Worm (Caenorhabditis elegans) whole organism, L1 larva: ENCODE results near the gene C34C12.9.

Experiments
- C16A3.4 ChIP-seq: fragments of 150-350 bp; optimal IDR thresholded peaks from 2 replicates; lab custom pipeline; 2014; ENCODE audit warnings: missing biosample characterization, missing genetic modification characterization
- C34B4.2 ChIP-seq: sonication (generic microtip); optimal IDR thresholded peaks from 2 replicates; lab custom pipeline; 2017; ENCODE audit warnings: mild to moderate bottlenecking, missing genetic modification characterization, missing compliant biosample characterization
- F16B12.6 ChIP-seq: fragments of 150-350 bp; optimal IDR thresholded peaks from 2 replicates; lab custom pipeline; 2014; ENCODE audit warnings: missing biosample characterization, missing genetic modification characterization
- aha-1 ChIP-seq: fragments of 150-350 bp; optimal IDR thresholded peaks from 2 replicates; lab custom pipeline; 2014; ENCODE audit warnings: missing biosample characterization, missing genetic modification characterization
- ama-1 ChIP-seq: fragments of 150-350 bp; optimal IDR thresholded peaks from 2 replicates; lab custom pipeline; 2014
- blmp-1 ChIP-seq: fragments of 150-350 bp; optimal IDR thresholded peaks from 2 replicates; lab custom pipeline; 2014; ENCODE audit warnings: missing biosample characterization, missing genetic modification characterization
- ceh-63 ChIP-seq: fragments of 200-800 bp; sonication (Bioruptor generic); optimal IDR thresholded peaks from 2 replicates; lab custom pipeline; 2018; ENCODE audit warnings: mild to moderate bottlenecking, missing genetic modification characterization, missing compliant biosample characterization
- ceh-8 ChIP-seq: fragments of 200-800 bp; sonication (Bioruptor generic); optimal IDR thresholded peaks from 2 replicates; lab custom pipeline; 2018; ENCODE audit warnings: mild to moderate bottlenecking, missing genetic modification characterization, moderate library complexity, missing compliant biosample characterization
- ceh-82 ChIP-seq, 3 experiments: fragments of 150-350 bp in 1 of 3; sonication (generic microtip) in 2 of 3; optimal IDR thresholded peaks; 2 replicates each; lab custom pipeline; 2014 to 2017; ENCODE audit warnings: missing biosample characterization in 3 of 3, missing genetic modification characterization in 3 of 3
- efl-1 ChIP-seq, 4 experiments: fragments of 150-350 bp; optimal IDR thresholded peaks in 3 of 4; peaks in 1 of 4; 1 replicate in 1 of 4; 2 replicates in 3 of 4; lab custom pipeline; 2014; ENCODE audit warnings: missing biosample characterization in 2 of 4, missing genetic modification characterization in 2 of 4, missing genetic modification reagents in 2 of 4
- egl-13 ChIP-seq: sonication (generic microtip); optimal IDR thresholded peaks from 2 replicates; lab custom pipeline; 2016; ENCODE audit warnings: missing genotype, missing genetic modification reagents, missing genetic modification characterization, missing compliant biosample characterization
- egl-27 ChIP-seq, 2 experiments: fragments of 150-350 bp in 1 of 2; sonication (generic microtip); optimal IDR thresholded peaks; 3 replicates each; lab custom pipeline; 2017 to 2018; ENCODE audit warnings: missing biosample characterization in 2 of 2, missing genetic modification characterization in 2 of 2, missing genetic modification reagents in 2 of 2
- elt-2 ChIP-seq: sonication (generic microtip); optimal IDR thresholded peaks from 2 replicates; lab custom pipeline; 2016; ENCODE audit warnings: missing genetic modification characterization, mild to moderate bottlenecking, inconsistent platforms, missing compliant biosample characterization, missing genetic modification reagents
- ets-5 ChIP-seq: fragments of 200-800 bp; sonication (Bioruptor generic); IDR thresholded peaks from 2 replicates; pipeline ENCODE4 v1.3.6; 2022; ENCODE audit warnings: missing genetic modification characterization, missing compliant biosample characterization
- hlh-17 ChIP-seq: fragments of 200-800 bp; sonication (Bioruptor generic); optimal IDR thresholded peaks from 2 replicates; lab custom pipeline; 2018; ENCODE audit warnings: missing genetic modification characterization, mild to moderate bottlenecking, missing compliant biosample characterization, moderate library complexity, borderline replicate concordance
- hlh-4 ChIP-seq: sonication (generic microtip); optimal IDR thresholded peaks from 2 replicates; lab custom pipeline; 2016; ENCODE audit warnings: mild to moderate bottlenecking, missing genetic modification characterization, missing compliant biosample characterization
- irx-1 ChIP-seq: sonication (generic microtip); optimal IDR thresholded peaks from 2 replicates; lab custom pipeline; 2016; ENCODE audit warnings: missing genetic modification characterization, missing compliant biosample characterization
- lin-13 ChIP-seq: fragments of 150-350 bp; optimal IDR thresholded peaks from 2 replicates; lab custom pipeline; 2014; ENCODE audit warnings: missing biosample characterization, missing genetic modification reagents, missing genetic modification characterization
- lin-14 ChIP-seq: fragments of 200-800 bp; sonication (Bioruptor generic); optimal IDR thresholded peaks from 2 replicates; lab custom pipeline; 2018; ENCODE audit warnings: mild to moderate bottlenecking, missing genetic modification characterization, moderate library complexity, missing compliant biosample characterization
- lin-35 ChIP-seq, 2 experiments: fragments of 150-350 bp; optimal IDR thresholded peaks; 2 replicates each; lab custom pipeline; 2014; ENCODE audit warnings: missing biosample characterization in 2 of 2, missing genetic modification characterization in 2 of 2, missing genetic modification reagents in 2 of 2
- lir-3 ChIP-seq: sonication (generic microtip); optimal IDR thresholded peaks from 2 replicates; lab custom pipeline; 2016; ENCODE audit warnings: mild to moderate bottlenecking, missing genetic modification characterization, moderate library complexity, missing compliant biosample characterization; ENCODE audit not compliant: poor library complexity
- mab-9 ChIP-seq: fragments of 200-800 bp; sonication (Bioruptor generic); IDR thresholded peaks from 2 replicates; pipeline ENCODE4 v1.3.6; 2022; ENCODE audit warnings: missing genetic modification reagents, missing genetic modification characterization, missing compliant biosample characterization
- mef-2 ChIP-seq: fragments of 150-350 bp; optimal IDR thresholded peaks from 2 replicates; lab custom pipeline; 2014; ENCODE audit warnings: missing biosample characterization, missing genetic modification characterization
- nhr-11 ChIP-seq: fragments of 150-350 bp; optimal IDR thresholded peaks from 2 replicates; lab custom pipeline; 2014; ENCODE audit warnings: missing biosample characterization, missing genetic modification characterization
- nhr-12 ChIP-seq: sonication (generic microtip); optimal IDR thresholded peaks from 2 replicates; lab custom pipeline; 2017; ENCODE audit warnings: missing biosample characterization, missing genetic modification characterization
- nhr-19 ChIP-seq: fragments of 200-800 bp; sonication (Bioruptor generic); conservative IDR thresholded peaks from 2 replicates; pipeline ENCODE4 v1.3.6; 2022; ENCODE audit warnings: missing genetic modification characterization, missing compliant biosample characterization
- nhr-28 ChIP-seq: fragments of 150-350 bp; optimal IDR thresholded peaks from 2 replicates; lab custom pipeline; 2014; ENCODE audit warnings: missing biosample characterization, missing genetic modification characterization
- nhr-47 ChIP-seq: sonication (generic microtip); optimal IDR thresholded peaks from 2 replicates; lab custom pipeline; 2016; ENCODE audit warnings: mild to moderate bottlenecking, missing genetic modification characterization, moderate library complexity, missing compliant biosample characterization
- nhr-71 ChIP-seq: sonication (generic microtip); optimal IDR thresholded peaks from 2 replicates; lab custom pipeline; 2016; ENCODE audit warnings: mild to moderate bottlenecking, missing genetic modification characterization, moderate library complexity, missing compliant biosample characterization
- nhr-77 ChIP-seq: fragments of 150-350 bp; optimal IDR thresholded peaks from 2 replicates; lab custom pipeline; 2014; ENCODE audit warnings: missing biosample characterization, missing genetic modification characterization
- nhr-84 ChIP-seq: sonication (generic microtip); optimal IDR thresholded peaks from 2 replicates; lab custom pipeline; 2017; ENCODE audit warnings: missing biosample characterization, missing genetic modification characterization
- nhr-85 ChIP-seq: sonication (generic microtip); peaks from one replicate; lab custom pipeline; 2016; ENCODE audit warnings: missing genetic modification characterization, inconsistent platforms, missing compliant biosample characterization
- nhr-90 ChIP-seq: sonication (generic microtip); optimal IDR thresholded peaks from 2 replicates; lab custom pipeline; 2016; ENCODE audit warnings: mild to moderate bottlenecking, missing genetic modification characterization, missing compliant biosample characterization; ENCODE audit not compliant: poor library complexity
- pax-3 ChIP-seq: fragments of 200-800 bp; sonication (Bioruptor generic); optimal IDR thresholded peaks from 2 replicates; lab custom pipeline; 2018; ENCODE audit warnings: mild to moderate bottlenecking, missing genetic modification characterization, moderate library complexity, missing compliant biosample characterization
- pqm-1 ChIP-seq: sonication (generic microtip); optimal IDR thresholded peaks from 3 replicates; lab custom pipeline; 2017; ENCODE audit warnings: missing biosample characterization, missing genetic modification characterization
- rnt-1 ChIP-seq: sonication (generic microtip); optimal IDR thresholded peaks from 2 replicates; lab custom pipeline; 2016; ENCODE audit warnings: mild to moderate bottlenecking, missing genetic modification characterization, moderate library complexity, missing compliant biosample characterization
- snpc-4 ChIP-seq: fragments of 150-350 bp; optimal IDR thresholded peaks from 2 replicates; lab custom pipeline; 2014; ENCODE audit warnings: missing biosample characterization, missing genetic modification characterization
- snu-23 ChIP-seq: sonication (generic microtip); optimal IDR thresholded peaks from 2 replicates; lab custom pipeline; 2016; ENCODE audit warnings: missing genetic modification characterization, missing compliant biosample characterization
- sox-4 ChIP-seq: sonication (generic microtip); optimal IDR thresholded peaks from 2 replicates; lab custom pipeline; 2016; ENCODE audit warnings: missing genetic modification characterization, missing compliant biosample characterization
- sup-37 ChIP-seq: fragments of 200-800 bp; sonication (Bioruptor generic); optimal IDR thresholded peaks from 2 replicates; lab custom pipeline; 2018; ENCODE audit warnings: mild to moderate bottlenecking, missing genetic modification characterization, missing compliant biosample characterization
- tbx-2 ChIP-seq: sonication (generic microtip); optimal IDR thresholded peaks from 2 replicates; lab custom pipeline; 2016; ENCODE audit warnings: missing genetic modification characterization, missing compliant biosample characterization
- unc-130 ChIP-seq: fragments of 150-350 bp; optimal IDR thresholded peaks from 2 replicates; lab custom pipeline; 2017; ENCODE audit warnings: missing biosample characterization, missing genetic modification characterization, inconsistent platforms
- unc-30 ChIP-seq: sonication (generic microtip); optimal IDR thresholded peaks from 2 replicates; lab custom pipeline; 2017; ENCODE audit warnings: missing biosample characterization, missing genetic modification characterization
- unc-98 ChIP-seq: fragments of 200-800 bp; sonication (Bioruptor generic); IDR thresholded peaks from 2 replicates; pipeline ENCODE4 v1.3.6; 2022; ENCODE audit warnings: missing genetic modification characterization, missing compliant biosample characterization
- xbp-1 ChIP-seq: sonication (generic microtip); optimal IDR thresholded peaks from 2 replicates; lab custom pipeline; 2016; ENCODE audit warnings: missing genetic modification characterization, missing compliant biosample characterization
- zag-1 ChIP-seq: fragments of 150-350 bp; optimal IDR thresholded peaks from 2 replicates; lab custom pipeline; 2014; ENCODE audit warnings: missing biosample characterization, missing genetic modification characterization
- zip-4 ChIP-seq: fragments of 200-800 bp; sonication (Bioruptor generic); optimal IDR thresholded peaks from 2 replicates; lab custom pipeline; 2018; ENCODE audit warnings: mild to moderate bottlenecking, missing genetic modification characterization, moderate library complexity, missing compliant biosample characterization
- ztf-11 ChIP-seq, 2 experiments: sonication (generic microtip); optimal IDR thresholded peaks; 2 replicates each; lab custom pipeline; 2016 to 2017; ENCODE audit warnings: missing genetic modification characterization in 2 of 2, missing biosample characterization in 1 of 2, missing compliant biosample characterization in 1 of 2

C34C12.9 gene

ce11 chrIII:3476245-3476644, 933 bp upstream of the C34C12.9 start (continued):
- TF ChIP-seq nhr-77 (tag; lab: Kevin White, UChicago) = no peak
- no peak for TF ChIP-seq C34B4.2 (tag; lab: Kevin White, UChicago)
- peak; percentile 76 for TF ChIP-seq sox-4 (tag; lab: Kevin White, UChicago)
- TF ChIP-seq nhr-12 (tag; lab: Kevin White, UChicago) = no peak
- TF ChIP-seq sup-37 (GFP tag; lab: Kevin White, UChicago) = no peak
- no peak for TF ChIP-seq C16A3.4 (tag; lab: Kevin White, UChicago)
- no peak for TF ChIP-seq zip-4 (GFP tag; lab: Kevin White, UChicago)
- TF ChIP-seq hlh-4 (tag; lab: Kevin White, UChicago) = no peak
- no peak for TF ChIP-seq nhr-84 (tag; lab: Kevin White, UChicago)
- TF ChIP-seq F16B12.6 = no peak
- TF ChIP-seq nhr-85 (tag; lab: Kevin White, UChicago) = peak; percentile 82
- TF ChIP-seq egl-27 (tag; optimal IDR thresholded peaks at IDR 0.05; lab: Kevin White, UChicago) = no peak
- TF ChIP-seq ceh-8 (GFP tag; lab: Kevin White, UChicago) = no peak
- peak; percentile 47 for TF ChIP-seq nhr-19
- TF ChIP-seq nhr-28 (tag; lab: Kevin White, UChicago) = no peak
- peak; percentile 82 for TF ChIP-seq lir-3 (tag; lab: Kevin White, UChicago)
- TF ChIP-seq mef-2 (tag; lab: Kevin White, UChicago) = no peak
- TF ChIP-seq pqm-1 = no peak
- no peak for TF ChIP-seq aha-1 (tag; lab: Kevin White, UChicago)
- peak; percentile 21 for TF ChIP-seq elt-2
- TF ChIP-seq unc-130 (tag; lab: Kevin White, UChicago) = no peak
- TF ChIP-seq egl-13 = peak; percentile 65
- TF ChIP-seq nhr-71 (tag; lab: Kevin White, UChicago) = peak; percentile 69
- TF ChIP-seq efl-1 (optimal IDR thresholded peaks at IDR 0.05; lab: Kevin White, UChicago) = peak; percentile 14 to 23
- TF ChIP-seq efl-1 (GFP tag; optimal IDR thresholded peaks at IDR 0.05 in 1 of 2; lab: Kevin White, UChicago) = peak; percentile 14 to 91
- TF ChIP-seq unc-30 (tag; lab: Kevin White, UChicago) = no peak
- TF ChIP-seq rnt-1 (tag; lab: Kevin White, UChicago) = peak; percentile 24
- peak; percentile 99 for TF ChIP-seq unc-98
- TF ChIP-seq irx-1 = peak; percentile 31
- peak; percentile 41 for TF ChIP-seq lin-14 (GFP tag; lab: Kevin White, UChicago)
- TF ChIP-seq hlh-17 = no peak

ce11 chrIII:3475014-3475413, 298 bp downstream of the C34C12.9 start:
- no peak for TF ChIP-seq lin-13 (GFP tag; lab: Kevin White, UChicago)
- TF ChIP-seq elt-2 = peak; percentile 18
- peak in 1 of 2 experiments; percentile 4 for TF ChIP-seq lin-35 (GFP tag; optimal IDR thresholded peaks at IDR 0.05; lab: Kevin White, UChicago)

ce11 chrIII:3471403-3472053, 3.8 kb downstream of the C34C12.9 start, which contains the start of gene rsu-1:
TSS of gene rsu-1 (plus strand) at chrIII:3472003.
- TF ChIP-seq unc-98 (no peak), C34B4.2 (tag; lab: Kevin White, UChicago) (no peak), snpc-4 (tag; lab: Kevin White, UChicago) (no peak), irx-1 (no peak), ama-1 (lab: Kevin White, UChicago) (no peak), lin-13 (GFP tag; lab: Kevin White, UChicago) (no peak), mab-9 (GFP tag; lab: Robert Waterston, UW) (no peak), tbx-2 (tag; lab: Kevin White, UChicago) (peak; percentile 55), pax-3 (tag; lab: Kevin White, UChicago) (no peak), ceh-82 (tag; optimal IDR thresholded peaks at IDR 0.05; lab: Kevin White, UChicago) (peak; percentile 6 to 39 (median 34)), ets-5 (GFP tag; lab: Robert Waterston, UW) (no peak), nhr-11 (tag; lab: Kevin White, UChicago) (peak; percentile 9), pqm-1 (no peak), nhr-47 (peak; percentile 57), ztf-11 (tag; optimal IDR thresholded peaks at IDR 0.05; lab: Kevin White, UChicago) (peak in 1 of 2 experiments; percentile 49), nhr-77 (tag; lab: Kevin White, UChicago) (peak; percentile 54), xbp-1 (tag; lab: Kevin White, UChicago) (peak; percentile 69), F16B12.6 (peak; percentile 2), snu-23 (GFP tag; lab: Kevin White, UChicago) (peak; percentile 83), nhr-90 (peak; percentile 47), zag-1 (tag; lab: Kevin White, UChicago) (no peak), unc-30 (tag; lab: Kevin White, UChicago) (no peak), blmp-1 (tag; lab: Kevin White, UChicago) (peak; percentile 95), nhr-85 (tag; lab: Kevin White, UChicago) (peak; percentile 46), ceh-63 (GFP tag; lab: Kevin White, UChicago) (no peak), C16A3.4 (tag; lab: Kevin White, UChicago) (peak; percentile 34)
